Fruit fly (Drosophila melanogaster): ENCODE measurements around the gene Obp28a.
A peak's percentile ranks its signal among the peaks of the same experiment; 100 is the strongest.

DNA sequence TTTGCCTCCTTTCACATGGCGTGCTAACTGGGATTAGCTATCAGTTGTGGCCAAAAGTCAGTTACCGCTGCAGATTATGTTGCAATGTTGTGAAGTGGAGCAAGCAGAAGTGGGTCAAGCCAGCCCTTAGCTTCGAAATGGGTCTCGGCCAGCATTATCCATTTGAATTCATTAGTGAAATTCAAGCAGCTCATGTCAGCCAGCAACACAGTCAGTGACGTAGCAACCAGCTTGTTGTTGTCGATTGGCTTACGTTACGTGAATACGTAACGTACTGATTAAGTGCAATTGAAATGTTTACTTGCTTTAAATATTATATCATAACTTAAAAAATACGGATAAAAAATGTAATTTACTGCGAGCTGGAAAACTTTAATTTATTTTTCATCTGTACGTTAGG, 45.1 kb downstream of the Obp28a start:
- TF ChIP-seq CG8478 (optimal IDR thresholded peaks at IDR 0.05) (no peak), CTCF (optimal IDR thresholded peaks at IDR 0.05) (peak in 1 of 2 experiments; percentile 29)
